Fruit fly (Drosophila melanogaster) whole organism: Measurements from ENCODE around the gene Wdr24.

ENCODE experiments used
- EcR ChIP-seq, 2 experiments: fragments of >200 bp; optimal IDR thresholded peaks; 2 replicates each; lab custom pipeline; 2017; ENCODE audit warnings: missing biosample characterization in 2 of 2, missing genetic modification characterization in 2 of 2, missing genetic modification reagents in 2 of 2
- psq ChIP-seq: fragments of >200 bp; optimal IDR thresholded peaks from 2 replicates; lab custom pipeline; 2017

DNA sequence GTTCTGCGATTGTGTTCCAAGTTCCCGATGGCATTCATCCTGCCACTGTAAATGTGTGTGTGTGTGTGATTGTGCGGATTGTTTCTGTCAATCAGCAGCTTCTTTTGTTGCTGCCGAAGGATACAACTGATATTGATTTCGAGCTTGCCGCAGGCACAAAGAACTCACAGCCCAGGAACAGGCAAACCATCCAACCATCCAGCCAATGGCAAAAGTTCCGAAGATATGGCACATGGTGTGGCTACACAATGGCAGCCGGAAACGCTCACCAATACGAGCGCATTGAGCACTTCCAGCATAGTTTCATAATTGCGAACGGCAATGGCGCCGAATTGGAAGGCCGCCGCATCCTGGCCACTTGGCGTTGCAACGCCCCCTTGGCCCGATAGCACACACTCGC, 43.2 kb downstream of the Wdr24 start:
- no peak for TF ChIP-seq psq (lab: Kevin White, UChicago)
- TF ChIP-seq EcR (GFP tag; optimal IDR thresholded peaks at IDR 0.05; lab: Kevin White, UChicago) = no peak
